Worm (Caenorhabditis elegans) whole organism, young adult: Measurements from ENCODE around the gene R11G1.11.

Experiments used
- B0035.1 ChIP-seq: sonication (generic microtip); optimal IDR thresholded peaks from 2 replicates; lab custom pipeline; 2016; ENCODE audit warnings: missing genetic modification characterization, mild to moderate bottlenecking, missing compliant biosample characterization, missing genotype, missing genetic modification reagents
- K12H6.12 ChIP-seq: fragments of 200-800 bp; sonication (Bioruptor generic); optimal IDR thresholded peaks from 2 replicates; lab custom pipeline; 2018; ENCODE audit warnings: mild to moderate bottlenecking, missing genetic modification characterization, missing compliant biosample characterization
- T07F8.4 ChIP-seq: sonication (generic microtip); optimal IDR thresholded peaks from 2 replicates; lab custom pipeline; 2016; ENCODE audit warnings: mild to moderate bottlenecking, missing genetic modification characterization, moderate library complexity, missing compliant biosample characterization
- ZK185.1 ChIP-seq: sonication (generic microtip); optimal IDR thresholded peaks from 2 replicates; lab custom pipeline; 2016; ENCODE audit warnings: mild to moderate bottlenecking, missing genetic modification characterization, missing compliant biosample characterization; ENCODE audit not compliant: poor library complexity, severe bottlenecking
- ama-1 ChIP-seq, 3 experiments: fragments of 150-350 bp in 1 of 3; sonication (generic microtip) in 2 of 3; optimal IDR thresholded peaks; 2 replicates each; lab custom pipeline; 2014 to 2018; ENCODE audit warnings: missing biosample characterization in 2 of 3, missing genetic modification characterization in 2 of 3, missing genetic modification reagents in 2 of 3
- aptf-2 ChIP-seq: fragments of 200-800 bp; sonication (Bioruptor generic); conservative IDR thresholded peaks from 2 replicates; pipeline ENCODE4 v1.3.6; 2022; ENCODE audit warnings: missing genetic modification reagents, missing genetic modification characterization, missing compliant biosample characterization
- aptf-3 ChIP-seq: fragments of 200-800 bp; sonication (Bioruptor generic); IDR thresholded peaks from 2 replicates; pipeline ENCODE4 v1.3.6; 2022; ENCODE audit warnings: missing genetic modification characterization, missing compliant biosample characterization
- atf-7 ChIP-seq: sonication (generic microtip); optimal IDR thresholded peaks from 2 replicates; lab custom pipeline; 2017; ENCODE audit warnings: mild to moderate bottlenecking, missing genetic modification characterization, missing compliant biosample characterization
- athp-1 ChIP-seq: sonication (generic microtip); optimal IDR thresholded peaks from 2 replicates; lab custom pipeline; 2017; ENCODE audit warnings: mild to moderate bottlenecking, missing genetic modification characterization, missing compliant biosample characterization
- cebp-2 ChIP-seq: fragments of 200-800 bp; sonication (Bioruptor generic); IDR thresholded peaks from 2 replicates; pipeline ENCODE4 v1.3.6; 2022; ENCODE audit warnings: missing genetic modification characterization, missing compliant biosample characterization
- ceh-91 ChIP-seq: fragments of 200-800 bp; sonication (Bioruptor generic); IDR thresholded peaks from 2 replicates; pipeline ENCODE4 v1.3.6; 2022; ENCODE audit warnings: missing genetic modification reagents, missing genetic modification characterization, missing compliant biosample characterization
- die-1 ChIP-seq: sonication (generic microtip); optimal IDR thresholded peaks from 2 replicates; lab custom pipeline; 2016; ENCODE audit warnings: missing genotype, mild to moderate bottlenecking, missing genetic modification characterization, missing compliant biosample characterization
- ekl-4 ChIP-seq: fragments of 200-800 bp; sonication (Bioruptor generic); IDR thresholded peaks from 2 replicates; pipeline ENCODE4 v1.3.6; 2022; ENCODE audit warnings: missing genetic modification reagents, missing genetic modification characterization, missing compliant biosample characterization
- hmg-20 ChIP-seq: fragments of 200-800 bp; sonication (Bioruptor generic); IDR thresholded peaks from 2 replicates; pipeline ENCODE4 v1.3.6; 2022; ENCODE audit warnings: missing genetic modification reagents, missing genetic modification characterization, missing compliant biosample characterization
- hsf-1 ChIP-seq: fragments of 200-800 bp; sonication (Bioruptor generic); IDR thresholded peaks from 2 replicates; pipeline ENCODE4 v1.3.6; 2022; ENCODE audit warnings: missing genetic modification reagents, missing genetic modification characterization, missing compliant biosample characterization
- lag-1 ChIP-seq: fragments of 200-800 bp; sonication (Bioruptor generic); IDR thresholded peaks from 2 replicates; pipeline ENCODE4 v1.3.6; 2022; ENCODE audit warnings: missing genetic modification reagents, missing genetic modification characterization, missing compliant biosample characterization
- let-526 ChIP-seq: fragments of 200-800 bp; sonication (Bioruptor generic); IDR thresholded peaks from 2 replicates; pipeline ENCODE4 v1.3.6; 2022; ENCODE audit warnings: missing genetic modification reagents, missing genetic modification characterization, missing compliant biosample characterization
- lin-26 ChIP-seq: fragments of 200-800 bp; sonication (Bioruptor generic); IDR thresholded peaks from 2 replicates; pipeline ENCODE4 v1.3.6; 2022; ENCODE audit warnings: missing genetic modification reagents, missing genetic modification characterization, missing compliant biosample characterization
- lin-40 ChIP-seq: sonication (generic microtip); optimal IDR thresholded peaks from 2 replicates; lab custom pipeline; 2016; ENCODE audit warnings: missing genetic modification characterization, mild to moderate bottlenecking, missing compliant biosample characterization, missing genotype, missing genetic modification reagents
- madf-6 ChIP-seq: fragments of 200-800 bp; sonication (Bioruptor generic); IDR thresholded peaks from 2 replicates; pipeline ENCODE4 v1.3.6; 2022; ENCODE audit warnings: missing genetic modification reagents, missing genetic modification characterization, missing compliant biosample characterization
- mes-4 ChIP-seq: sonication (generic microtip); optimal IDR thresholded peaks from 2 replicates; lab custom pipeline; 2016; ENCODE audit warnings: missing genotype, missing genetic modification characterization, missing compliant biosample characterization
- nfya-1 ChIP-seq: sonication (generic microtip); optimal IDR thresholded peaks from 2 replicates; lab custom pipeline; 2017; ENCODE audit warnings: antibody characterized with exemption, missing compliant biosample characterization, missing genetic modification characterization, borderline replicate concordance; ENCODE audit not compliant: insufficient read depth
- nfya-2 ChIP-seq: fragments of 200-800 bp; sonication (Bioruptor generic); IDR thresholded peaks from 2 replicates; pipeline ENCODE4 v1.3.6; 2022; ENCODE audit warnings: missing genetic modification reagents, missing genetic modification characterization, missing compliant biosample characterization
- nfyb-1 ChIP-seq: fragments of 200-800 bp; sonication (Bioruptor generic); IDR thresholded peaks from 2 replicates; pipeline ENCODE4 v1.3.6; 2022; ENCODE audit warnings: missing genetic modification reagents, missing genetic modification characterization, missing compliant biosample characterization
- nhr-90 ChIP-seq: sonication (generic microtip); optimal IDR thresholded peaks from 2 replicates; lab custom pipeline; 2016; ENCODE audit warnings: missing genotype, mild to moderate bottlenecking, missing genetic modification characterization, missing compliant biosample characterization
- pbrm-1 ChIP-seq: fragments of 200-800 bp; sonication (Bioruptor generic); IDR thresholded peaks from 2 replicates; pipeline ENCODE4 v1.3.6; 2022; ENCODE audit warnings: missing genetic modification reagents, missing genetic modification characterization, missing compliant biosample characterization
- rcor-1 ChIP-seq: fragments of 200-800 bp; sonication (Bioruptor generic); IDR thresholded peaks from 2 replicates; pipeline ENCODE4 v1.3.6; 2022; ENCODE audit warnings: missing genetic modification reagents, missing genetic modification characterization, missing compliant biosample characterization
- rec-8 ChIP-seq, 2 experiments: sonication (generic microtip); optimal IDR thresholded peaks; 2 replicates each; lab custom pipeline; 2016; ENCODE audit warnings: mild to moderate bottlenecking in 2 of 2, missing genetic modification characterization in 2 of 2, missing genetic modification reagents in 2 of 2, missing genotype in 2 of 2, missing biosample characterization in 1 of 2, missing compliant biosample characterization in 1 of 2, moderate library complexity in 1 of 2
- snpc-1.3 ChIP-seq: sonication (generic microtip); optimal IDR thresholded peaks from 2 replicates; lab custom pipeline; 2017; ENCODE audit warnings: missing genetic modification characterization, mild to moderate bottlenecking, missing compliant biosample characterization, antibody characterized with exemption, moderate library complexity, missing genotype, missing genetic modification reagents; ENCODE audit not compliant: insufficient read depth
- tbx-9 ChIP-seq: sonication (generic microtip); optimal IDR thresholded peaks from 2 replicates; lab custom pipeline; 2016; ENCODE audit warnings: borderline replicate concordance, missing genetic modification characterization, inconsistent platforms, missing compliant biosample characterization
- xnd-1 ChIP-seq: sonication (generic microtip); optimal IDR thresholded peaks from 2 replicates; lab custom pipeline; 2016; ENCODE audit warnings: missing genotype, missing genetic modification reagents, missing genetic modification characterization, missing compliant biosample characterization
- ztf-26 ChIP-seq: sonication (generic microtip); optimal IDR thresholded peaks from 2 replicates; lab custom pipeline; 2017; ENCODE audit warnings: missing genetic modification characterization, missing compliant biosample characterization

R11G1.11 gene

DNA sequence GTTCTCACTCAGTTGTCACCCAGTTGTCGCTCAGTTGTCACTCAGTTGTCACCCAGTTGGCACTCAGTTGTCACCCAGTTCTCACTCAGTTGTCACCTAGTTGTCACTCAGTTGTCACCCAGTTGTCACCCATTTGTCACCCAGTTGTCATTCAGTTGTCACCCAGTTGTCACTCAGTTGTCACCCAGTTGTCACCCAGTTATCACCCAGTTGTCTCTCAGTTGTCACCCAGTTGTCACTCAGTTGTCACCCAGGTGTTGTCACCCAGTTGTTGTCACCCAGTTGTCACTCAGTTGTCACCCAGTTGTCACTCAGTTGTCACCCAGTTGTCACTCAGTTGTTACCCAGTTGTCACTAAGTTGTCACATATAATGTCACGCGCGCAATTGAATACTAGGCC, 23.2 kb upstream of the R11G1.11 start (continued):
- TF ChIP-seq lin-40 (no peak), ekl-4 (GFP tag; lab: Robert Waterston, UW) (peak; percentile 74; the same call in 1 of the 2 replicates), cebp-2 (GFP tag; lab: Robert Waterston, UW) (0 out of 2 replicates have a peak, but pooled peaks have one; percentile 54), nfya-2 (GFP tag; lab: Robert Waterston, UW) (0 out of 2 replicates have a peak, but pooled peaks have one; percentile 13), nfya-1 (tag; lab: Kevin White, UChicago) (no peak), aptf-3 (GFP tag; lab: Robert Waterston, UW) (peak; percentile 90)
- TF ChIP-seq, all 124 proteins: peak for 27

DNA sequence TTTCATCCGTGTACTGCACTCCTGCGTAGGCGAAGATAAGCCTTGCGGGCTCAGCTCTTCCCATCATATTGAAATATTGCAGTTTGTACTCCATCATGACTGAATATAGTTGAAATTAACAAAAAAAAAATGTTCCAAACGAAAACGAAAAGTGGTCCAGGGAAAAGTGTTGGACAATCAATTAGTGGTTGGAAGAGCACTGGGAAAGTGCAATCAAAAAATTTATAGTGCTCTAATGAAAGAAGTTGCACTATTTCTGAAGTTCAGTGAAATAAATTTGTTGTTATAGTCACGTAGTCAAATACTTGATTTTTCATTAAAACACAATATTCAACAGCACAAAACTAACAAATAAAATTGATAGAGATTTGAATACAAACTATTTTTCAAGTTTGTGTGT, 21.1 kb upstream of the R11G1.11 start, which contains the start of gene gst-11:
Gene gst-11, minus strand, starts transcription at position 101 of the 400 bp plus-strand sequence.
- TF ChIP-seq tbx-9 (tag; lab: Kevin White, UChicago), result no peak
- no peak for TF ChIP-seq ztf-26 (tag; lab: Kevin White, UChicago)
- no peak for TF ChIP-seq rcor-1 (GFP tag; lab: Robert Waterston, UW)
- no peak for TF ChIP-seq rec-8 (tag; optimal IDR thresholded peaks at IDR 0.05; lab: Kevin White, UChicago)
- TF ChIP-seq hmg-20 (GFP tag; lab: Robert Waterston, UW), result no peak
- no peak for TF ChIP-seq ZK185.1 (tag; lab: Kevin White, UChicago)
- TF ChIP-seq lin-26 (GFP tag; lab: Robert Waterston, UW), result no peak
- no peak for TF ChIP-seq hsf-1 (GFP tag; lab: Robert Waterston, UW)
- no peak for TF ChIP-seq pbrm-1 (GFP tag; lab: Robert Waterston, UW)
- TF ChIP-seq die-1, result no peak
- no peak for TF ChIP-seq athp-1 (tag; lab: Kevin White, UChicago)
- no peak for TF ChIP-seq lag-1
- TF ChIP-seq let-526 (GFP tag; lab: Robert Waterston, UW), result no peak
- TF ChIP-seq snpc-1.3 (tag; lab: Kevin White, UChicago), result no peak
- no peak for TF ChIP-seq ama-1 (optimal IDR thresholded peaks at IDR 0.05; lab: Kevin White, UChicago)
- no peak for TF ChIP-seq ama-1 (GFP tag; optimal IDR thresholded peaks at IDR 0.05; lab: Kevin White, UChicago)
- TF ChIP-seq B0035.1, result no peak
- TF ChIP-seq, all 124 proteins: peak for 0

DNA sequence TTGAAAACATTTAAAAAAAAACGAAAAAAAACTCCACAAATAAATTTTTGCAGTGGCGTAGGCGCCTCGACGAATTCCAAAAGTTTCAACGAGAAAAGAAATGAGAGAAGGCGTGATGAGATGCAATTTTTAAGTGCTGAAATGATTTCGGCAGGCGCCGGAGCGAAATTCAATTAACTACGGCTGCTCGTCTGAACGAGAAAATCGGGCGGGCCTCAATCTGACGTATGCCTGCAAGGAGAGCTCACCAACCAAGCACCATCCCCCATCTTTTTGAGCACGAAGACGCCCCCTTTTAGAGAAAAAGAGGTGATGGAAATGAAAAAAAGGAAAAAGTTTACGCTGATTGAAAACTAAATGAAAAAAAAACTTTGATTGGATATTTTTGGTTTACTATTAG, 19.9 kb upstream of the R11G1.11 start:
- TF ChIP-seq madf-6 (GFP tag; lab: Robert Waterston, UW), result no peak
- TF ChIP-seq nhr-90, result no peak
- TF ChIP-seq xnd-1, result no peak
- TF ChIP-seq mes-4, result no peak
- TF ChIP-seq nfyb-1 (GFP tag; lab: Robert Waterston, UW), result 0 out of 2 replicates have a peak, but pooled peaks have one; percentile 19
- TF ChIP-seq ceh-91 (GFP tag; lab: Robert Waterston, UW), result no peak
- no peak for TF ChIP-seq K12H6.12 (tag; lab: Kevin White, UChicago)

DNA sequence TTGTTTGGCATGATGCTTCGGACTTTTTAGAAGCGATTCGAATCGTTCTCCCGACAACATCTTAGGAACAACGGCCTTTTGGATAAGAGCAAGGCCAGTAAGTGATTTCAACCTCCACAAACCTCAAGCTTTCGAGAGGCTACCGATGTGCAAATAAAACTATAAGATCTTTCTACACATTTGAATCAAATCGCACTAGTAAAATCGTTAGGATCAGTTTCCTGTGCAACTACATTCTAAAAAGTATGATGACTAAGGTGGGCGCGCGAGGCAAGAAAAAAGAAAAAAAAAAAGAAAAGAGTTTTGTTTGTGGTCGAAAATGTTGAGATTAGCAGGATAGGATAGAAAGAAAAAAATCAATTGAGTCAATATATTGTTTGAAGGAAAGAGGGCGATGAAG, 9.9 kb upstream of the R11G1.11 start, which contains the start of gene tmem-24:
Gene tmem-24, minus strand, starts transcription at position 101 of the 400 bp plus-strand sequence.
- TF ChIP-seq tbx-9 (tag; lab: Kevin White, UChicago), result no peak
- TF ChIP-seq atf-7 (tag; lab: Kevin White, UChicago), result no peak
- no peak for TF ChIP-seq aptf-2 (GFP tag; lab: Robert Waterston, UW)
- no peak for TF ChIP-seq T07F8.4 (tag; lab: Kevin White, UChicago)
